Worm (Caenorhabditis elegans) whole organism, L4 larva: ENCODE results near the gene syp-1.
A peak's percentile ranks its signal among the peaks of the same experiment; 100 is the strongest.

Experiments
- F37D6.2 ChIP-seq: sonication (generic microtip); optimal IDR thresholded peaks from 2 replicates; lab custom pipeline; 2016; ENCODE audit warnings: mild to moderate bottlenecking, missing genetic modification characterization, missing compliant biosample characterization
- F44E2.7 ChIP-seq: fragments of 200-800 bp; sonication (Bioruptor generic); IDR thresholded peaks from 2 replicates; pipeline ENCODE4 v2.1.2; 2022; ENCODE audit warnings: missing genetic modification characterization, missing compliant biosample characterization
- F49E8.2 ChIP-seq: sonication (generic microtip); optimal IDR thresholded peaks from 2 replicates; lab custom pipeline; 2016; ENCODE audit warnings: missing compliant biosample characterization, mild to moderate bottlenecking, missing genetic modification characterization, borderline replicate concordance
- R02D3.7 ChIP-seq: fragments of 150-350 bp; sonication (generic microtip); optimal IDR thresholded peaks from 3 replicates; lab custom pipeline; 2014; ENCODE audit warnings: missing biosample characterization, missing genetic modification characterization
- T26A8.4 ChIP-seq: fragments of 200-800 bp; sonication (Bioruptor generic); IDR thresholded peaks from 2 replicates; pipeline ENCODE4 v1.3.6; 2022; ENCODE audit warnings: missing genetic modification characterization, missing compliant biosample characterization
- aha-1 ChIP-seq: fragments of 150-350 bp; peaks from one replicate; lab custom pipeline; 2014; ENCODE audit warnings: missing biosample characterization, missing genetic modification characterization
- ama-1 ChIP-seq: fragments of 150-350 bp; optimal IDR thresholded peaks from 2 replicates; lab custom pipeline; 2014; ENCODE audit warnings: inconsistent platforms, mixed read lengths
- attf-4 ChIP-seq: sonication (generic microtip); optimal IDR thresholded peaks from 3 replicates; lab custom pipeline; 2017; ENCODE audit warnings: missing biosample characterization, missing genetic modification characterization
- ceh-32 ChIP-seq: sonication (generic microtip); optimal IDR thresholded peaks from 2 replicates; lab custom pipeline; 2016; ENCODE audit warnings: mild to moderate bottlenecking, missing genetic modification characterization, missing compliant biosample characterization; ENCODE audit not compliant: poor library complexity
- ceh-82 ChIP-seq: sonication (generic microtip); optimal IDR thresholded peaks from 2 replicates; lab custom pipeline; 2017; ENCODE audit warnings: missing biosample characterization, missing genetic modification characterization
- daf-12 ChIP-seq: fragments of 150-350 bp; optimal IDR thresholded peaks from 2 replicates; lab custom pipeline; 2014; ENCODE audit warnings: missing biosample characterization, missing genetic modification reagents, missing genetic modification characterization
- daf-16 ChIP-seq, 3 experiments: sonication (generic microtip); optimal IDR thresholded peaks; 2 replicates each; lab custom pipeline; 2016 to 2017; ENCODE audit warnings: missing genetic modification characterization in 3 of 3, missing genetic modification reagents in 3 of 3, mild to moderate bottlenecking in 2 of 3, missing compliant biosample characterization in 2 of 3, missing biosample characterization in 1 of 3, moderate library complexity in 1 of 3
- dmd-6 ChIP-seq: fragments of 200-800 bp; sonication (Bioruptor generic); IDR thresholded peaks from 2 replicates; pipeline ENCODE4 v1.3.6; 2022; ENCODE audit warnings: missing genetic modification reagents, missing genetic modification characterization, missing compliant biosample characterization
- gei-8 ChIP-seq: fragments of 200-800 bp; sonication (Bioruptor generic); optimal IDR thresholded peaks from 2 replicates; lab custom pipeline; 2018; ENCODE audit warnings: mild to moderate bottlenecking, missing genetic modification characterization, missing compliant biosample characterization
- lin-15B ChIP-seq: fragments of 150-350 bp; sonication (generic microtip); optimal IDR thresholded peaks from 3 replicates; lab custom pipeline; 2014; ENCODE audit warnings: missing biosample characterization, missing genetic modification characterization
- lin-39 ChIP-seq: fragments of 150-350 bp; optimal IDR thresholded peaks from 2 replicates; lab custom pipeline; 2014; ENCODE audit warnings: missing biosample characterization, missing genetic modification reagents, missing genetic modification characterization
- lsy-2 ChIP-seq, 2 experiments: fragments of 150-350 bp in 1 of 2; sonication (generic microtip) in 1 of 2; optimal IDR thresholded peaks; 2 replicates each; lab custom pipeline; 2014 to 2017; ENCODE audit warnings: missing biosample characterization in 2 of 2, missing genetic modification characterization in 2 of 2
- mdl-1 ChIP-seq, 2 experiments: fragments of 150-350 bp in 1 of 2; sonication (generic microtip) in 1 of 2; optimal IDR thresholded peaks; 2 replicates each; lab custom pipeline; 2014 to 2017; ENCODE audit warnings: missing biosample characterization in 2 of 2, missing genetic modification characterization in 2 of 2
- mep-1 ChIP-seq: fragments of 150-350 bp; sonication (generic microtip); optimal IDR thresholded peaks from 3 replicates; lab custom pipeline; 2014; ENCODE audit warnings: missing biosample characterization, missing genetic modification characterization
- mxl-3 ChIP-seq: fragments of 200-800 bp; sonication (Bioruptor generic); optimal IDR thresholded peaks from 2 replicates; lab custom pipeline; 2018; ENCODE audit warnings: mild to moderate bottlenecking, missing genetic modification characterization, missing compliant biosample characterization
- nhr-111 ChIP-seq: fragments of 200-800 bp; sonication (Bioruptor generic); optimal IDR thresholded peaks from 2 replicates; lab custom pipeline; 2018; ENCODE audit warnings: mild to moderate bottlenecking, missing genetic modification characterization, missing compliant biosample characterization
- nhr-25 ChIP-seq: sonication (generic microtip); optimal IDR thresholded peaks from 2 replicates; lab custom pipeline; 2017; ENCODE audit warnings: missing genetic modification characterization, mild to moderate bottlenecking, missing compliant biosample characterization, antibody characterized with exemption, moderate library complexity, borderline replicate concordance; ENCODE audit not compliant: insufficient read depth
- nhr-41 ChIP-seq: fragments of 200-800 bp; sonication (Bioruptor generic); IDR thresholded peaks from 2 replicates; pipeline ENCODE4 v1.3.6; 2022; ENCODE audit warnings: missing genetic modification reagents, missing genetic modification characterization, missing compliant biosample characterization
- nhr-48 ChIP-seq: sonication (generic microtip); optimal IDR thresholded peaks from 2 replicates; lab custom pipeline; 2016; ENCODE audit warnings: mild to moderate bottlenecking, missing genetic modification characterization, missing compliant biosample characterization
- nhr-76 ChIP-seq: fragments of 150-350 bp; optimal IDR thresholded peaks from 2 replicates; lab custom pipeline; 2014; ENCODE audit warnings: missing biosample characterization, missing genetic modification characterization
- nhr-77 ChIP-seq: fragments of 150-350 bp; optimal IDR thresholded peaks from 2 replicates; lab custom pipeline; 2014; ENCODE audit warnings: missing biosample characterization, missing genetic modification characterization
- sdz-12 ChIP-seq: fragments of 200-800 bp; sonication (Bioruptor generic); optimal IDR thresholded peaks from 2 replicates; lab custom pipeline; 2018; ENCODE audit warnings: mild to moderate bottlenecking, missing genetic modification characterization, missing compliant biosample characterization
- snpc-4 ChIP-seq: fragments of 150-350 bp; optimal IDR thresholded peaks from 2 replicates; lab custom pipeline; 2014; ENCODE audit warnings: missing biosample characterization, missing genetic modification characterization
- spr-3 ChIP-seq: fragments of 200-800 bp; sonication (Bioruptor generic); optimal IDR thresholded peaks from 2 replicates; lab custom pipeline; 2018; ENCODE audit warnings: mild to moderate bottlenecking, missing genetic modification characterization, missing compliant biosample characterization
- tra-1 ChIP-seq: fragments of 200-800 bp; sonication (Bioruptor generic); IDR thresholded peaks from 2 replicates; pipeline ENCODE4 v1.3.6; 2022; ENCODE audit warnings: missing genetic modification reagents, missing genetic modification characterization, missing compliant biosample characterization
- unc-39 ChIP-seq: sonication (generic microtip); optimal IDR thresholded peaks from 2 replicates; lab custom pipeline; 2017; ENCODE audit warnings: missing biosample characterization, missing genetic modification characterization
- unc-62 ChIP-seq, 3 experiments: fragments of 150-350 bp in 1 of 3; sonication (generic microtip); optimal IDR thresholded peaks in 2 of 3; peaks in 1 of 3; 1 replicate in 1 of 3; 2 replicates in 2 of 3; lab custom pipeline; 2014 to 2017; ENCODE audit warnings: missing biosample characterization in 3 of 3, missing genetic modification characterization in 3 of 3, missing genetic modification reagents in 3 of 3, missing genotype in 1 of 3
- zip-11 ChIP-seq: fragments of 200-800 bp; sonication (Bioruptor generic); IDR thresholded peaks from 2 replicates; pipeline ENCODE4 v1.3.6; 2022; ENCODE audit warnings: missing genetic modification characterization, missing compliant biosample characterization

syp-1 gene

ce11 chrV:16433471-16433870 is 29.4 kb downstream of the syp-1 start, which contains the start of gene clec-234:
Gene clec-234 (minus strand): TSS chrV:16433571.
- TF ChIP-seq F49E8.2 (tag; lab: Kevin White, UChicago) (no peak), mdl-1 (tag; optimal IDR thresholded peaks at IDR 0.05; lab: Kevin White, UChicago) (no peak), nhr-25 (tag; lab: Kevin White, UChicago) (no peak), unc-62 (GFP tag; optimal IDR thresholded peaks at IDR 0.05 in 1 of 2; lab: Kevin White, UChicago) (no peak), unc-62 (tag; optimal IDR thresholded peaks at IDR 0.05; lab: Kevin White, UChicago) (no peak), dmd-6 (GFP tag; lab: Robert Waterston, UW) (no peak), F44E2.7 (GFP tag; lab: Robert Waterston, UW) (no peak), lin-39 (no peak), mep-1 (tag; lab: Kevin White, UChicago) (no peak), gei-8 (GFP tag; lab: Kevin White, UChicago) (no peak), ceh-32 (tag; lab: Kevin White, UChicago) (no peak), sdz-12 (no peak), nhr-41 (GFP tag; lab: Robert Waterston, UW) (no peak), lsy-2 (tag; optimal IDR thresholded peaks at IDR 0.05; lab: Kevin White, UChicago) (no peak), daf-12 (no peak), ama-1 (no peak), spr-3 (GFP tag; lab: Kevin White, UChicago) (no peak), daf-16 (GFP tag; optimal IDR thresholded peaks at IDR 0.05; lab: Kevin White, UChicago) (no peak), daf-16 (tag; optimal IDR thresholded peaks at IDR 0.05; lab: Kevin White, UChicago) (no peak), unc-39 (tag; lab: Kevin White, UChicago) (no peak), R02D3.7 (tag; lab: Kevin White, UChicago) (no peak), tra-1 (GFP tag; lab: Robert Waterston, UW) (no peak)

- TF ChIP-seq aha-1 (tag; lab: Kevin White, UChicago): peak; percentile 82
- no peak for TF ChIP-seq attf-4 (tag; lab: Kevin White, UChicago)
Measured at ce11 chrV:16435510-16435909, 31.4 kb downstream of the syp-1 start, which contains the start of the genes F26D2.13 and F26D2.14. Gene F26D2.13 (minus strand): TSS chrV:16435610. Gene F26D2.14 (plus strand): TSS chrV:16435855.

ce11 chrV:16437546-16437945 is 33.5 kb downstream of the syp-1 start, which contains the start of gene F26D2.15:
Gene F26D2.15 (plus strand): TSS chrV:16437846.
- TF ChIP-seq mxl-3 (GFP tag; lab: Kevin White, UChicago) (no peak), unc-62 (GFP tag; optimal IDR thresholded peaks at IDR 0.05 in 1 of 2; lab: Kevin White, UChicago) (peak in 1 of 2 experiments; percentile 72), unc-62 (tag; optimal IDR thresholded peaks at IDR 0.05; lab: Kevin White, UChicago) (no peak)

- TF ChIP-seq unc-62 (GFP tag; optimal IDR thresholded peaks at IDR 0.05 in 1 of 2; lab: Kevin White, UChicago) (peak in 1 of 2 experiments; percentile 60), unc-62 (tag; optimal IDR thresholded peaks at IDR 0.05; lab: Kevin White, UChicago) (no peak), spr-3 (GFP tag; lab: Kevin White, UChicago) (no peak), T26A8.4 (GFP tag; lab: Robert Waterston, UW) (no peak), nhr-48 (no peak), ceh-82 (tag; lab: Kevin White, UChicago) (no peak)
Measured at ce11 chrV:16443626-16444025, 39.6 kb downstream of the syp-1 start, which contains the start of gene srh-141. Gene srh-141 (plus strand): TSS chrV:16443926.

- TF ChIP-seq F44E2.7 (GFP tag; lab: Robert Waterston, UW): no peak
- no peak for TF ChIP-seq nhr-111 (GFP tag; lab: Kevin White, UChicago)
- no peak for TF ChIP-seq nhr-76 (tag; lab: Kevin White, UChicago)
- TF ChIP-seq lin-15B (tag; lab: Kevin White, UChicago): no peak
- TF ChIP-seq nhr-48: no peak
- TF ChIP-seq F37D6.2: no peak
- no peak for TF ChIP-seq nhr-77 (tag; lab: Kevin White, UChicago)
- TF ChIP-seq snpc-4 (tag; lab: Kevin White, UChicago): no peak
- TF ChIP-seq R02D3.7 (tag; lab: Kevin White, UChicago): no peak
- TF ChIP-seq zip-11 (GFP tag; lab: Robert Waterston, UW): no peak
- TF ChIP-seq, all 104 proteins: peak for 0
Measured at ce11 chrV:16445676-16446075, 41.6 kb downstream of the syp-1 start, which contains the start of gene T08G3.6. Gene T08G3.6 (plus strand): TSS chrV:16445976.
